Fruit fly (Drosophila melanogaster) whole organism, prepupa: ENCODE data around the gene Drsl1.

Experiments used
- Blimp-1 ChIP-seq: fragments of 200-800 bp; sonication (Bioruptor generic); optimal IDR thresholded peaks from 3 replicates; lab custom pipeline; 2017; ENCODE audit warnings: missing biosample characterization, missing genetic modification characterization, mild to moderate bottlenecking, moderate library complexity, missing genetic modification reagents
- CG10669 ChIP-seq: fragments of 200-800 bp; sonication (Bioruptor generic); optimal IDR thresholded peaks from 3 replicates; lab custom pipeline; 2018; ENCODE audit warnings: missing biosample characterization, mild to moderate bottlenecking, missing genetic modification characterization, moderate library complexity
- CG11902 ChIP-seq: fragments of 200-800 bp; sonication (Bioruptor generic); optimal IDR thresholded peaks from 3 replicates; lab custom pipeline; 2016; ENCODE audit warnings: missing biosample characterization, missing genetic modification characterization
- CG15336 ChIP-seq: fragments of 200-800 bp; sonication (Bioruptor generic); IDR thresholded peaks from 2 replicates; pipeline ENCODE4 v1.3.6; 2022; ENCODE audit warnings: missing biosample characterization, missing genetic modification characterization
- CG1621 ChIP-seq: fragments of 200-800 bp; sonication (Bioruptor generic); optimal IDR thresholded peaks from 3 replicates; lab custom pipeline; 2018; ENCODE audit warnings: missing biosample characterization, mild to moderate bottlenecking, missing genetic modification characterization
- CG3032 ChIP-seq: fragments of 200-800 bp; optimal IDR thresholded peaks from 2 replicates; lab custom pipeline; 2019; ENCODE audit warnings: missing biosample characterization, mild to moderate bottlenecking, missing genetic modification characterization, moderate library complexity
- CG31627 ChIP-seq: fragments of 200-800 bp; sonication (Bioruptor generic); optimal IDR thresholded peaks from 3 replicates; lab custom pipeline; 2016; ENCODE audit warnings: missing biosample characterization, missing genetic modification characterization
- CG32006 ChIP-seq: fragments of 200-800 bp; sonication (Bioruptor generic); optimal IDR thresholded peaks from 3 replicates; lab custom pipeline; 2017; ENCODE audit warnings: missing biosample characterization, mild to moderate bottlenecking, missing genetic modification characterization
- CG34406 ChIP-seq: fragments of 200-800 bp; sonication (Bioruptor generic); optimal IDR thresholded peaks from 3 replicates; lab custom pipeline; 2016; ENCODE audit warnings: missing biosample characterization, missing genetic modification characterization
- CG3919 ChIP-seq: fragments of 200-800 bp; sonication (Bioruptor generic); optimal IDR thresholded peaks from 3 replicates; lab custom pipeline; 2016; ENCODE audit warnings: missing biosample characterization, missing genetic modification characterization
- CG6163 ChIP-seq: fragments of 200-800 bp; sonication (Bioruptor generic); IDR thresholded peaks from 3 replicates; pipeline ENCODE4 v1.3.6; 2022; ENCODE audit warnings: missing biosample characterization, missing genetic modification characterization
- CG6276 ChIP-seq: fragments of 200-800 bp; sonication (Bioruptor generic); optimal IDR thresholded peaks from 2 replicates; lab custom pipeline; 2017; ENCODE audit warnings: missing biosample characterization, mild to moderate bottlenecking, missing genetic modification characterization
- CG6792 ChIP-seq: fragments of 200-800 bp; sonication (Bioruptor generic); optimal IDR thresholded peaks from 3 replicates; lab custom pipeline; 2016; ENCODE audit warnings: missing biosample characterization, missing genetic modification characterization
- CG6808 ChIP-seq: fragments of 200-800 bp; sonication (Bioruptor generic); optimal IDR thresholded peaks from 3 replicates; lab custom pipeline; 2017; ENCODE audit warnings: missing biosample characterization, missing genetic modification characterization, mild to moderate bottlenecking, moderate library complexity, missing genetic modification reagents
- CG6854 ChIP-seq: fragments of 200-800 bp; sonication (Bioruptor generic); optimal IDR thresholded peaks from 2 replicates; lab custom pipeline; 2017; ENCODE audit warnings: missing biosample characterization, mild to moderate bottlenecking, missing genetic modification characterization
- CG8119 ChIP-seq: fragments of 200-800 bp; sonication (Bioruptor generic); IDR thresholded peaks from 3 replicates; pipeline ENCODE4 v1.3.6; 2022; ENCODE audit warnings: missing biosample characterization, missing genetic modification characterization
- CG8319 ChIP-seq: fragments of 200-800 bp; sonication (Bioruptor generic); optimal IDR thresholded peaks from 3 replicates; lab custom pipeline; 2016; ENCODE audit warnings: missing biosample characterization, missing genetic modification characterization
- CG8632 ChIP-seq: fragments of 200-800 bp; sonication (Bioruptor generic); optimal IDR thresholded peaks from 3 replicates; lab custom pipeline; 2016; ENCODE audit warnings: missing biosample characterization, missing genetic modification characterization
- Eip75B ChIP-seq: fragments of 200-800 bp; sonication (Bioruptor generic); optimal IDR thresholded peaks from 3 replicates; lab custom pipeline; 2016; ENCODE audit warnings: missing biosample characterization, missing genetic modification characterization
- Eip78C ChIP-seq: fragments of 200-800 bp; sonication (Bioruptor generic); peaks from one replicate; lab custom pipeline; 2016; ENCODE audit warnings: missing biosample characterization, missing genetic modification characterization
- Ets21C ChIP-seq: fragments of 200-800 bp; sonication (Bioruptor generic); optimal IDR thresholded peaks from 3 replicates; lab custom pipeline; 2016; ENCODE audit warnings: missing biosample characterization, missing genetic modification characterization
- Gug ChIP-seq: fragments of 200-800 bp; sonication (Bioruptor generic); IDR thresholded peaks from 2 replicates; pipeline ENCODE4 v1.3.6; 2022; ENCODE audit warnings: missing biosample characterization, missing genetic modification characterization
- Hr38 ChIP-seq: sonication (Bioruptor generic); optimal IDR thresholded peaks from 2 replicates; lab custom pipeline; 2016; ENCODE audit warnings: missing biosample characterization, missing genetic modification characterization
- Hr39 ChIP-seq: fragments of 200-800 bp; sonication (Bioruptor generic); optimal IDR thresholded peaks from 2 replicates; lab custom pipeline; 2016; ENCODE audit warnings: missing biosample characterization, missing genetic modification characterization
- Hr4 ChIP-seq: fragments of 200-800 bp; sonication (Bioruptor generic); optimal IDR thresholded peaks from 3 replicates; lab custom pipeline; 2016; ENCODE audit warnings: missing biosample characterization, missing genetic modification characterization
- Lpt ChIP-seq: fragments of 200-800 bp; sonication (Bioruptor generic); optimal IDR thresholded peaks from 3 replicates; lab custom pipeline; 2016; ENCODE audit warnings: missing biosample characterization, missing genetic modification characterization
- OdsH ChIP-seq: fragments of 200-800 bp; sonication (Bioruptor generic); optimal IDR thresholded peaks from 3 replicates; lab custom pipeline; 2016; ENCODE audit warnings: missing biosample characterization, missing genetic modification characterization
- Smox ChIP-seq: fragments of 200-800 bp; sonication (Bioruptor generic); optimal IDR thresholded peaks from 3 replicates; lab custom pipeline; 2016; ENCODE audit warnings: missing biosample characterization, missing genetic modification characterization
- Sox102F ChIP-seq: fragments of 200-800 bp; sonication (Bioruptor generic); optimal IDR thresholded peaks from 2 replicates; lab custom pipeline; 2016; ENCODE audit warnings: missing biosample characterization, mild to moderate bottlenecking, missing genetic modification characterization
- Sox14 ChIP-seq: fragments of 200-800 bp; sonication (Bioruptor generic); optimal IDR thresholded peaks from 3 replicates; lab custom pipeline; 2016; ENCODE audit warnings: missing biosample characterization, missing genetic modification characterization
- Sox15 ChIP-seq: fragments of 200-800 bp; sonication (Bioruptor generic); optimal IDR thresholded peaks from 3 replicates; lab custom pipeline; 2016; ENCODE audit warnings: missing biosample characterization, missing genetic modification characterization
- achi ChIP-seq: fragments of 200-800 bp; sonication (Bioruptor generic); optimal IDR thresholded peaks from 3 replicates; lab custom pipeline; 2016; ENCODE audit warnings: missing biosample characterization, missing genetic modification characterization
- acj6 ChIP-seq: fragments of 200-800 bp; sonication (Bioruptor generic); optimal IDR thresholded peaks from 3 replicates; lab custom pipeline; 2016; ENCODE audit warnings: missing biosample characterization, missing genetic modification characterization
- cyc ChIP-seq: fragments of 200-800 bp; sonication (Bioruptor generic); optimal IDR thresholded peaks from 3 replicates; lab custom pipeline; 2016; ENCODE audit warnings: missing biosample characterization, missing genetic modification characterization
- dac ChIP-seq: fragments of 200-800 bp; sonication (Bioruptor generic); optimal IDR thresholded peaks from 2 replicates; lab custom pipeline; 2017; ENCODE audit warnings: missing biosample characterization, mild to moderate bottlenecking, missing genetic modification characterization
- dsx ChIP-seq: fragments of 200-800 bp; optimal IDR thresholded peaks from 3 replicates; lab custom pipeline; 2019; ENCODE audit warnings: missing biosample characterization, mild to moderate bottlenecking, missing genetic modification characterization, moderate library complexity; ENCODE audit not compliant: poor library complexity, severe bottlenecking
- eg ChIP-seq: fragments of 200-800 bp; sonication (Bioruptor generic); IDR thresholded peaks from 3 replicates; pipeline ENCODE4 v1.3.6; 2022; ENCODE audit warnings: missing biosample characterization, missing genetic modification characterization
- esn ChIP-seq: fragments of 200-800 bp; sonication (Bioruptor generic); optimal IDR thresholded peaks from 2 replicates; lab custom pipeline; 2016; ENCODE audit warnings: missing biosample characterization, mild to moderate bottlenecking, missing genetic modification characterization, moderate library complexity
- fd59A ChIP-seq: fragments of 200-800 bp; sonication (Bioruptor generic); optimal IDR thresholded peaks from 2 replicates; lab custom pipeline; 2017; ENCODE audit warnings: missing biosample characterization, mild to moderate bottlenecking, missing genetic modification characterization, missing genetic modification reagents
- fkh ChIP-seq: fragments of 200-800 bp; sonication (Bioruptor generic); optimal IDR thresholded peaks from 3 replicates; lab custom pipeline; 2017; ENCODE audit warnings: missing biosample characterization, mild to moderate bottlenecking, missing genetic modification characterization, moderate library complexity
- lz ChIP-seq: fragments of 200-800 bp; sonication (Bioruptor generic); optimal IDR thresholded peaks from 3 replicates; lab custom pipeline; 2016; ENCODE audit warnings: missing biosample characterization, missing genetic modification characterization
- net ChIP-seq: fragments of 200-800 bp; sonication (Bioruptor generic); optimal IDR thresholded peaks from 3 replicates; lab custom pipeline; 2016; ENCODE audit warnings: missing biosample characterization, missing genetic modification characterization
- salr ChIP-seq, 2 experiments: fragments of 200-800 bp; sonication (Bioruptor generic); optimal IDR thresholded peaks; 3 replicates each; lab custom pipeline; 2016 to 2018; ENCODE audit warnings: missing biosample characterization in 2 of 2, missing genetic modification characterization in 2 of 2, mild to moderate bottlenecking in 1 of 2
- spab ChIP-seq: fragments of 200-800 bp; sonication (Bioruptor generic); optimal IDR thresholded peaks from 2 replicates; lab custom pipeline; 2017; ENCODE audit warnings: missing biosample characterization, mild to moderate bottlenecking, missing genetic modification characterization, missing genetic modification reagents
- svp ChIP-seq: fragments of 200-800 bp; sonication (Bioruptor generic); peaks from one replicate; lab custom pipeline; 2016; ENCODE audit warnings: missing biosample characterization, missing genetic modification characterization
- topi ChIP-seq: fragments of 200-800 bp; sonication (Bioruptor generic); optimal IDR thresholded peaks from 3 replicates; lab custom pipeline; 2016; ENCODE audit warnings: missing biosample characterization, missing genetic modification characterization
- vri ChIP-seq: fragments of 200-800 bp; sonication (Bioruptor generic); optimal IDR thresholded peaks from 3 replicates; lab custom pipeline; 2016; ENCODE audit warnings: missing biosample characterization, mild to moderate bottlenecking, missing genetic modification characterization

Gene Drsl1

DNA sequence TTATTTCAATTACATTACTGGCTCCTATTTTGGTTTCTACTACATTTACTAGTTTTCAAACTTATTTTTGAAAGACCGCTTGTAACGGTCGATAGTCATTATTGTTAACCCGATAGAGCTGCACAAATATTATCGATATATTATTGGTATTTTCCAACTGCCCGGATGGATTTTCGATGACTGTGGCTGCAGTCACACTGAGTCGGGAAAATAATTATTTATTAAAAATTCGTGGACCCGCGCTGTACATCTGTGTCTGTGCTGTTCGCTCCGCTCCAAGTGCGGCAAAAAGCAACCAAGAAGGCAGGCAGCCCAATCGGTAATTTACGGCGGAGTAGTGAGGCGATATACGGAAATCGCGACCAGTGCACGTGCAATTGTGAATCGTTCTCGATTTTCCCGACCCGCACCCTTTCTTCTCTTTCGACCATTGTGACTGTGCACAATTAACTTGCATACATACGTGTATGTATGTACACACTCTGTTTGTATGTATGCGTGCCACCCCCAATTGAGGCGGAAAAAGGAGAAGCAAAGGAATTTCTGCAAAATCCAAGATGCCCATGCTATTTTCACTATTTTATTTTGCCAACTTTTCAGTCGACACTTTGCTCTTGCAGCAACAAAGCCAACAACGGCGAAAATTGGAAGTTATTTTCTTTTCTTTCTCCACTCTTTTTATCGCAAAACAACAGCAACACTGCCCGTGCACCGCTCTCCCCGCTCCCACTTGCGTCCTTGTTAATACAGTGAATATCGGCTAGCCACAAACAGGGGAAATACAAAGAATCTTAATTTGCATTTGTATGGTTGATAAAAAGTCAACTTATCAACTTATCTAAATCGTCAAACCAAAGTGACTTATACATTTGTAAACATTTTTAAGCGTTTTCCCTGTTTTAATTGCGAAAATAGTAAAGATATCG lies 31.8 kb downstream of the Drsl1 start, which contains the start of gene ZnT63C (continued):
- TF ChIP-seq CG34406 (GFP tag; lab: Kevin White, UChicago) (no peak), eg (GFP tag; lab: Robert Waterston, UW) (peak; percentile 46; the same call in 2 of the 3 replicates), CG8319 (no peak), Hr39 (GFP tag; lab: Kevin White, UChicago) (peak; percentile 45), Smox (GFP tag; lab: Kevin White, UChicago) (no peak), CG10669 (GFP tag; lab: Kevin White, UChicago) (peak; percentile 64), salr (GFP tag; optimal IDR thresholded peaks at IDR 0.05; lab: Kevin White, UChicago) (peak in 1 of 2 experiments; percentile 11), topi (GFP tag; lab: Kevin White, UChicago) (peak; percentile 15), CG32006 (GFP tag; lab: Kevin White, UChicago) (peak; percentile 35), Sox15 (no peak), acj6 (GFP tag; lab: Kevin White, UChicago) (peak; percentile 54), net (GFP tag; lab: Kevin White, UChicago) (peak; percentile 34), CG6854 (peak; percentile 52)

DNA sequence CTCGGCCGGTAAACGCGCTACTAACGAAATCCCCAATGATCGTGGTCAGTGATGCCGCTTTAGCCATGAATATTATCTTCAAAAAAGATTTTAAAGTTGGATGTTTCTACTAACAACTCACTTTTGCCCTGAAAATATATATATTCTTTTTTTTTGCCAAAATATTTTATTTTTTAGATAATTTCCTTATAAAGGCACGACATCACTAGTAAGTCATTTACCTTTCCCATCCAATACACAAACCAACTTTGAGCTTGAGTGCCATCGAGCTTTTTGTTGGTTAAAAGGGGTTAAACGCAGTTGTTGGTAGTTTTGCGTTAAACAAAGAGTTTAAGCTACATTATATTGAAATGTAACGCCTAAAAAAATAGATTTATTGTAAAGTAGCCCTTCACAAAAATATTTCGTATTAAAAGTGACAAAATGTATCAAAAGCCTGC lies 32.5 kb downstream of the Drsl1 start, which contains the start of gene CG14968:
Gene CG14968, minus strand, starts transcription at position 26 of the 440 bp plus-strand sequence.
- peak; percentile 83 for TF ChIP-seq Ets21C
- peak; percentile 95 for TF ChIP-seq Smox (GFP tag; lab: Kevin White, UChicago)
- peak; percentile 93 for TF ChIP-seq CG32006 (GFP tag; lab: Kevin White, UChicago)
- TF ChIP-seq Sox14: peak; percentile 87
- TF ChIP-seq vri (GFP tag; lab: Kevin White, UChicago): peak; percentile 92
- TF ChIP-seq OdsH (GFP tag; lab: Kevin White, UChicago): peak; percentile 97
- TF ChIP-seq CG3032 (tag; lab: Kevin White, UChicago): peak; percentile 88
- peak; percentile 83 for TF ChIP-seq dac (GFP tag; lab: Kevin White, UChicago)
- TF ChIP-seq Lpt (GFP tag; lab: Kevin White, UChicago): peak; percentile 88
- peak; percentile 97 for TF ChIP-seq CG8119 (GFP tag; lab: Robert Waterston, UW)
- TF ChIP-seq CG6792 (GFP tag; lab: Kevin White, UChicago): peak; percentile 92
- TF ChIP-seq achi: peak; percentile 95
- peak; percentile 93 for TF ChIP-seq Sox102F (GFP tag; lab: Kevin White, UChicago)
- TF ChIP-seq CG3919 (GFP tag; lab: Kevin White, UChicago): peak; percentile 97
- TF ChIP-seq CG6808 (GFP tag; lab: Kevin White, UChicago): peak; percentile 76
- no peak for TF ChIP-seq Hr38 (GFP tag; lab: Kevin White, UChicago)
- peak; percentile 93 for TF ChIP-seq CG11902 (GFP tag; lab: Kevin White, UChicago)
- TF ChIP-seq CG8632: peak; percentile 96
- peak; percentile 89 for TF ChIP-seq CG31627 (GFP tag; lab: Kevin White, UChicago)
- TF ChIP-seq spab: peak; percentile 80
- TF ChIP-seq topi (GFP tag; lab: Kevin White, UChicago): peak; percentile 97
- peak; percentile 67 for TF ChIP-seq CG1621 (tag; lab: Kevin White, UChicago)
- TF ChIP-seq cyc (GFP tag; lab: Kevin White, UChicago): peak; percentile 96
- TF ChIP-seq lz (GFP tag; lab: Kevin White, UChicago): peak; percentile 93
- TF ChIP-seq Hr4 (GFP tag; lab: Kevin White, UChicago): peak; percentile 88
- TF ChIP-seq fd59A (GFP tag; lab: Kevin White, UChicago): peak; percentile 80
- TF ChIP-seq Blimp-1: peak; percentile 89
- peak; percentile 95 for TF ChIP-seq Gug (GFP tag; lab: Robert Waterston, UW)
- TF ChIP-seq fkh (GFP tag; lab: Kevin White, UChicago): peak; percentile 31
- peak; percentile 96 for TF ChIP-seq svp (GFP tag; lab: Kevin White, UChicago)
- peak; percentile 97 for TF ChIP-seq CG15336
- TF ChIP-seq dsx (GFP tag; lab: Kevin White, UChicago): peak; percentile 91
- TF ChIP-seq Eip78C (GFP tag; lab: Kevin White, UChicago): peak; percentile 98
- TF ChIP-seq CG6163 (GFP tag; lab: Robert Waterston, UW): peak; percentile 99
- peak; percentile 88 for TF ChIP-seq Eip75B
- TF ChIP-seq CG34406 (GFP tag; lab: Kevin White, UChicago): peak; percentile 97
- peak; percentile 95 for TF ChIP-seq esn (GFP tag; lab: Kevin White, UChicago)
- TF ChIP-seq CG6276: peak; percentile 93
- peak; percentile 91 for TF ChIP-seq CG8319
